Worm (Caenorhabditis elegans) whole organism, L1 larva: ENCODE results near the gene srt-39.

Source experiments
- C04F5.9 ChIP-seq: sonication (generic microtip); optimal IDR thresholded peaks from 2 replicates; lab custom pipeline; 2016; ENCODE audit warnings: missing genetic modification characterization, missing compliant biosample characterization
- ama-1 ChIP-seq: fragments of 150-350 bp; optimal IDR thresholded peaks from 2 replicates; lab custom pipeline; 2014
- blmp-1 ChIP-seq: fragments of 150-350 bp; optimal IDR thresholded peaks from 2 replicates; lab custom pipeline; 2014; ENCODE audit warnings: missing biosample characterization, missing genetic modification characterization
- ceh-63 ChIP-seq: fragments of 200-800 bp; sonication (Bioruptor generic); optimal IDR thresholded peaks from 2 replicates; lab custom pipeline; 2018; ENCODE audit warnings: mild to moderate bottlenecking, missing genetic modification characterization, missing compliant biosample characterization
- ceh-8 ChIP-seq: fragments of 200-800 bp; sonication (Bioruptor generic); optimal IDR thresholded peaks from 2 replicates; lab custom pipeline; 2018; ENCODE audit warnings: mild to moderate bottlenecking, missing genetic modification characterization, moderate library complexity, missing compliant biosample characterization
- ces-1 ChIP-seq: fragments of 150-350 bp; optimal IDR thresholded peaks from 2 replicates; lab custom pipeline; 2014; ENCODE audit warnings: missing biosample characterization, missing genetic modification reagents, missing genetic modification characterization
- dsc-1 ChIP-seq: sonication (generic microtip); optimal IDR thresholded peaks from 2 replicates; lab custom pipeline; 2016; ENCODE audit warnings: mild to moderate bottlenecking, missing genetic modification characterization, missing compliant biosample characterization
- efl-1 ChIP-seq, 4 experiments: fragments of 150-350 bp; optimal IDR thresholded peaks in 3 of 4; peaks in 1 of 4; 1 replicate in 1 of 4; 2 replicates in 3 of 4; lab custom pipeline; 2014; ENCODE audit warnings: missing biosample characterization in 2 of 4, missing genetic modification characterization in 2 of 4, missing genetic modification reagents in 2 of 4
- efl-3 ChIP-seq: fragments of 200-800 bp; sonication (Bioruptor generic); optimal IDR thresholded peaks from 2 replicates; lab custom pipeline; 2018; ENCODE audit warnings: mild to moderate bottlenecking, missing genetic modification characterization, missing compliant biosample characterization
- egl-13 ChIP-seq: sonication (generic microtip); optimal IDR thresholded peaks from 2 replicates; lab custom pipeline; 2016; ENCODE audit warnings: missing genotype, missing genetic modification reagents, missing genetic modification characterization, missing compliant biosample characterization
- egl-27 ChIP-seq, 2 experiments: fragments of 150-350 bp in 1 of 2; sonication (generic microtip); optimal IDR thresholded peaks; 3 replicates each; lab custom pipeline; 2017 to 2018; ENCODE audit warnings: missing biosample characterization in 2 of 2, missing genetic modification characterization in 2 of 2, missing genetic modification reagents in 2 of 2
- elt-2 ChIP-seq: sonication (generic microtip); optimal IDR thresholded peaks from 2 replicates; lab custom pipeline; 2016; ENCODE audit warnings: missing genetic modification characterization, mild to moderate bottlenecking, inconsistent platforms, missing compliant biosample characterization, missing genetic modification reagents
- ets-5 ChIP-seq: fragments of 200-800 bp; sonication (Bioruptor generic); IDR thresholded peaks from 2 replicates; pipeline ENCODE4 v1.3.6; 2022; ENCODE audit warnings: missing genetic modification characterization, missing compliant biosample characterization
- fkh-10 ChIP-seq: sonication (generic microtip); optimal IDR thresholded peaks from 2 replicates; lab custom pipeline; 2017; ENCODE audit warnings: missing biosample characterization, missing genetic modification reagents, missing genetic modification characterization
- fkh-4 ChIP-seq: sonication (generic microtip); optimal IDR thresholded peaks from 2 replicates; lab custom pipeline; 2016; ENCODE audit warnings: missing compliant biosample characterization, missing genetic modification characterization, borderline replicate concordance
- fos-1 ChIP-seq: fragments of 150-350 bp; optimal IDR thresholded peaks from 2 replicates; lab custom pipeline; 2014; ENCODE audit warnings: missing biosample characterization, missing genetic modification characterization
- irx-1 ChIP-seq: sonication (generic microtip); optimal IDR thresholded peaks from 2 replicates; lab custom pipeline; 2016; ENCODE audit warnings: missing genetic modification characterization, missing compliant biosample characterization
- jun-1 ChIP-seq: fragments of 150-350 bp; optimal IDR thresholded peaks from 2 replicates; lab custom pipeline; 2014; ENCODE audit warnings: missing biosample characterization, missing genetic modification reagents, missing genetic modification characterization
- lin-13 ChIP-seq: fragments of 150-350 bp; optimal IDR thresholded peaks from 2 replicates; lab custom pipeline; 2014; ENCODE audit warnings: missing biosample characterization, missing genetic modification reagents, missing genetic modification characterization
- lin-14 ChIP-seq: fragments of 200-800 bp; sonication (Bioruptor generic); optimal IDR thresholded peaks from 2 replicates; lab custom pipeline; 2018; ENCODE audit warnings: mild to moderate bottlenecking, missing genetic modification characterization, moderate library complexity, missing compliant biosample characterization
- lin-15B ChIP-seq: fragments of 150-350 bp; sonication (generic microtip); optimal IDR thresholded peaks from 3 replicates; lab custom pipeline; 2014; ENCODE audit warnings: missing biosample characterization, missing genetic modification characterization
- lir-3 ChIP-seq: sonication (generic microtip); optimal IDR thresholded peaks from 2 replicates; lab custom pipeline; 2016; ENCODE audit warnings: mild to moderate bottlenecking, missing genetic modification characterization, moderate library complexity, missing compliant biosample characterization; ENCODE audit not compliant: poor library complexity
- lsy-2 ChIP-seq, 2 experiments: fragments of 150-350 bp; optimal IDR thresholded peaks; 2 replicates each; lab custom pipeline; 2014; ENCODE audit warnings: missing biosample characterization in 2 of 2, missing genetic modification characterization in 2 of 2
- mdl-1 ChIP-seq, 2 experiments: fragments of 150-350 bp; optimal IDR thresholded peaks; 2 replicates each; lab custom pipeline; 2014 to 2017; ENCODE audit warnings: missing biosample characterization in 2 of 2, missing genetic modification characterization in 2 of 2, inconsistent platforms in 1 of 2
- mef-2 ChIP-seq: fragments of 150-350 bp; optimal IDR thresholded peaks from 2 replicates; lab custom pipeline; 2014; ENCODE audit warnings: missing biosample characterization, missing genetic modification characterization
- mep-1 ChIP-seq: fragments of 150-350 bp; optimal IDR thresholded peaks from 2 replicates; lab custom pipeline; 2014; ENCODE audit warnings: missing biosample characterization, missing genetic modification characterization
- nhr-19 ChIP-seq: fragments of 200-800 bp; sonication (Bioruptor generic); conservative IDR thresholded peaks from 2 replicates; pipeline ENCODE4 v1.3.6; 2022; ENCODE audit warnings: missing genetic modification characterization, missing compliant biosample characterization
- nhr-20 ChIP-seq: sonication (generic microtip); optimal IDR thresholded peaks from 2 replicates; lab custom pipeline; 2016; ENCODE audit warnings: mild to moderate bottlenecking, missing genetic modification characterization, missing compliant biosample characterization
- nhr-47 ChIP-seq: sonication (generic microtip); optimal IDR thresholded peaks from 2 replicates; lab custom pipeline; 2016; ENCODE audit warnings: mild to moderate bottlenecking, missing genetic modification characterization, moderate library complexity, missing compliant biosample characterization
- nhr-71 ChIP-seq: sonication (generic microtip); optimal IDR thresholded peaks from 2 replicates; lab custom pipeline; 2016; ENCODE audit warnings: mild to moderate bottlenecking, missing genetic modification characterization, moderate library complexity, missing compliant biosample characterization
- nhr-76 ChIP-seq: sonication (generic microtip); optimal IDR thresholded peaks from 2 replicates; lab custom pipeline; 2017; ENCODE audit warnings: missing biosample characterization, missing genetic modification characterization
- nhr-77 ChIP-seq: fragments of 150-350 bp; optimal IDR thresholded peaks from 2 replicates; lab custom pipeline; 2014; ENCODE audit warnings: missing biosample characterization, missing genetic modification characterization
- nhr-84 ChIP-seq: sonication (generic microtip); optimal IDR thresholded peaks from 2 replicates; lab custom pipeline; 2017; ENCODE audit warnings: missing biosample characterization, missing genetic modification characterization
- nhr-85 ChIP-seq: sonication (generic microtip); peaks from one replicate; lab custom pipeline; 2016; ENCODE audit warnings: missing genetic modification characterization, inconsistent platforms, missing compliant biosample characterization
- nhr-90 ChIP-seq: sonication (generic microtip); optimal IDR thresholded peaks from 2 replicates; lab custom pipeline; 2016; ENCODE audit warnings: mild to moderate bottlenecking, missing genetic modification characterization, missing compliant biosample characterization; ENCODE audit not compliant: poor library complexity
- pag-3 ChIP-seq: sonication (generic microtip); optimal IDR thresholded peaks from 2 replicates; lab custom pipeline; 2017; ENCODE audit warnings: missing genetic modification characterization, mild to moderate bottlenecking, missing compliant biosample characterization, antibody characterized with exemption, borderline replicate concordance; ENCODE audit not compliant: insufficient read depth
- pax-3 ChIP-seq: fragments of 200-800 bp; sonication (Bioruptor generic); optimal IDR thresholded peaks from 2 replicates; lab custom pipeline; 2018; ENCODE audit warnings: mild to moderate bottlenecking, missing genetic modification characterization, moderate library complexity, missing compliant biosample characterization
- pqm-1 ChIP-seq: sonication (generic microtip); optimal IDR thresholded peaks from 3 replicates; lab custom pipeline; 2017; ENCODE audit warnings: missing biosample characterization, missing genetic modification characterization
- snu-23 ChIP-seq: sonication (generic microtip); optimal IDR thresholded peaks from 2 replicates; lab custom pipeline; 2016; ENCODE audit warnings: missing genetic modification characterization, missing compliant biosample characterization
- sptf-1 ChIP-seq: fragments of 150-350 bp; optimal IDR thresholded peaks from 2 replicates; lab custom pipeline; 2014; ENCODE audit warnings: missing biosample characterization, missing genetic modification characterization
- sup-37 ChIP-seq: fragments of 200-800 bp; sonication (Bioruptor generic); optimal IDR thresholded peaks from 2 replicates; lab custom pipeline; 2018; ENCODE audit warnings: mild to moderate bottlenecking, missing genetic modification characterization, missing compliant biosample characterization
- tbx-2 ChIP-seq: sonication (generic microtip); optimal IDR thresholded peaks from 2 replicates; lab custom pipeline; 2016; ENCODE audit warnings: missing genetic modification characterization, missing compliant biosample characterization
- tlp-1 ChIP-seq: fragments of 150-350 bp; optimal IDR thresholded peaks from 2 replicates; lab custom pipeline; 2014; ENCODE audit warnings: missing biosample characterization, missing genetic modification characterization
- unc-130 ChIP-seq: fragments of 150-350 bp; optimal IDR thresholded peaks from 2 replicates; lab custom pipeline; 2017; ENCODE audit warnings: missing biosample characterization, missing genetic modification characterization, inconsistent platforms
- unc-30 ChIP-seq: sonication (generic microtip); optimal IDR thresholded peaks from 2 replicates; lab custom pipeline; 2017; ENCODE audit warnings: missing biosample characterization, missing genetic modification characterization
- unc-62 ChIP-seq: fragments of 150-350 bp; optimal IDR thresholded peaks from 2 replicates; lab custom pipeline; 2014; ENCODE audit warnings: missing biosample characterization, missing genetic modification reagents, missing genetic modification characterization
- unc-98 ChIP-seq: fragments of 200-800 bp; sonication (Bioruptor generic); IDR thresholded peaks from 2 replicates; pipeline ENCODE4 v1.3.6; 2022; ENCODE audit warnings: missing genetic modification characterization, missing compliant biosample characterization
- vab-15 ChIP-seq: sonication (generic microtip); optimal IDR thresholded peaks from 2 replicates; lab custom pipeline; 2017; ENCODE audit warnings: missing genotype, mild to moderate bottlenecking, missing genetic modification characterization, missing compliant biosample characterization
- zag-1 ChIP-seq: fragments of 150-350 bp; optimal IDR thresholded peaks from 2 replicates; lab custom pipeline; 2014; ENCODE audit warnings: missing biosample characterization, missing genetic modification characterization
- ztf-11 ChIP-seq, 2 experiments: sonication (generic microtip); optimal IDR thresholded peaks; 2 replicates each; lab custom pipeline; 2016 to 2017; ENCODE audit warnings: missing genetic modification characterization in 2 of 2, missing biosample characterization in 1 of 2, missing compliant biosample characterization in 1 of 2

Gene srt-39

DNA sequence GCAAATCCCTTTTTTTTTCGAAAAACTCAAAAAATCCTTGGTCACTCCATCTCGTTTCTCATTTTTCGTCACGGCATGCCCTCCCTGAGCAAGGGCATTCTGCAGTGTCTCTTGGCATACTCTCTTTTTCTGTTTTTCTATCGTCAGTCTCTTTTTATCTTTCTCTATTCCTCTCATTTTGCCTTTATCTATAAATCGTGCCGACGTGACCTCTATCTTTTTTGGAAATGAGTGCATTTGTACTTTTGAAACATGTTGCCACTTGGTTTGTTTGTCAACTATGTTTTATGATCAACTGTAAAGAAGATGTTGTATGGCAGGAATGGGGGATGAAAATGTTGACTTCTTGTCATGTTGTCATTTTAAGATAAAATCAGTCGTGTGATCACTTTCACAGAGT lies 44.2 kb downstream of the srt-39 start (continued):
- TF ChIP-seq fkh-10 (GFP tag; lab: Kevin White, UChicago) (peak; percentile 6), pax-3 (tag; lab: Kevin White, UChicago) (no peak), nhr-20 (tag; lab: Kevin White, UChicago) (peak; percentile 69), zag-1 (tag; lab: Kevin White, UChicago) (no peak), nhr-90 (tag; lab: Kevin White, UChicago) (no peak), unc-130 (tag; lab: Kevin White, UChicago) (no peak), C04F5.9 (tag; lab: Kevin White, UChicago) (no peak), pqm-1 (tag; lab: Kevin White, UChicago) (no peak), nhr-47 (peak; percentile 54), unc-98 (GFP tag; lab: Robert Waterston, UW) (no peak), vab-15 (tag; lab: Kevin White, UChicago) (no peak), sup-37 (GFP tag; lab: Kevin White, UChicago) (no peak), sptf-1 (tag; lab: Kevin White, UChicago) (no peak)

DNA sequence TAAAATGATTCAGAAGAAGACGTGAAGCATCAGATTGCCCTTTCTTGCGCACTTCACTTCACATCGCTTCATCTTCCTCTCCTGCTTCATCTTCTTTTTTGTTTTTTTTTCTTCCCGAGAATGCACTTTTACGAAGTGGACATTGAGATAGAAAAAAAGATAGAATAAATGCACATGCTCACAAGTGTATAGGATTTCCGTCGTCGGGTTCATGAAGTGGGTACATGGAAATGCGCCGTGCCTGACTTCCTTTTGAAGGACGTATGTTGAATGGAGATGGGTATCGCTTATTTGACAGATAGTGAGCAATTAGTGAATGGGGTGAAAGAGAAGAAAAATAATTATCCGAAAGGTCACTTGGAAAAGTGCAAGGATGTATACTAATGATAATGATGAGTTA lies 45.4 kb downstream of the srt-39 start:
- TF ChIP-seq unc-62 (GFP tag; lab: Kevin White, UChicago) (no peak), egl-13 (tag; lab: Kevin White, UChicago) (peak; percentile 62), ama-1 (no peak), mep-1 (tag; lab: Kevin White, UChicago) (peak; percentile 45), egl-27 (tag; optimal IDR thresholded peaks at IDR 0.05; lab: Kevin White, UChicago) (no peak), fos-1 (tag; lab: Kevin White, UChicago) (no peak), irx-1 (tag; lab: Kevin White, UChicago) (no peak), ces-1 (GFP tag; lab: Kevin White, UChicago) (no peak), fkh-4 (no peak), unc-130 (tag; lab: Kevin White, UChicago) (no peak), pqm-1 (tag; lab: Kevin White, UChicago) (no peak), nhr-47 (peak; percentile 44), nhr-77 (tag; lab: Kevin White, UChicago) (no peak), nhr-19 (no peak), nhr-20 (tag; lab: Kevin White, UChicago) (no peak), ceh-63 (GFP tag; lab: Kevin White, UChicago) (no peak), unc-30 (no peak), ztf-11 (tag; optimal IDR thresholded peaks at IDR 0.05; lab: Kevin White, UChicago) (no peak), snu-23 (no peak), elt-2 (tag; lab: Kevin White, UChicago) (no peak), blmp-1 (tag; lab: Kevin White, UChicago) (peak; percentile 6), lsy-2 (tag; optimal IDR thresholded peaks at IDR 0.05; lab: Kevin White, UChicago) (peak in 1 of 2 experiments; percentile 33), nhr-76 (tag; lab: Kevin White, UChicago) (no peak), ets-5 (GFP tag; lab: Robert Waterston, UW) (no peak), lin-13 (no peak), ceh-8 (GFP tag; lab: Kevin White, UChicago) (no peak), lin-15B (tag; lab: Kevin White, UChicago) (no peak), lir-3 (no peak), tlp-1 (no peak), tbx-2 (tag; lab: Kevin White, UChicago) (peak; percentile 20), nhr-84 (tag; lab: Kevin White, UChicago) (no peak), lin-14 (GFP tag; lab: Kevin White, UChicago) (peak; percentile 88), C04F5.9 (tag; lab: Kevin White, UChicago) (no peak), efl-1 (optimal IDR thresholded peaks at IDR 0.05; lab: Kevin White, UChicago) (no peak), efl-1 (GFP tag; optimal IDR thresholded peaks at IDR 0.05 in 1 of 2; lab: Kevin White, UChicago) (peak in 1 of 2 experiments; percentile 87), mdl-1 (tag; optimal IDR thresholded peaks at IDR 0.05; lab: Kevin White, UChicago) (no peak), mef-2 (tag; lab: Kevin White, UChicago) (no peak), nhr-71 (tag; lab: Kevin White, UChicago) (peak; percentile 40), pag-3 (tag; lab: Kevin White, UChicago) (no peak), efl-3 (GFP tag; lab: Kevin White, UChicago) (no peak), jun-1 (tag; lab: Kevin White, UChicago) (no peak), dsc-1 (tag; lab: Kevin White, UChicago) (no peak), nhr-85 (tag; lab: Kevin White, UChicago) (no peak), sup-37 (GFP tag; lab: Kevin White, UChicago) (no peak), fkh-10 (GFP tag; lab: Kevin White, UChicago) (peak; percentile 94)
